Fruit fly (Drosophila melanogaster) whole organism, embryonic: ENCODE results near the gene Sfxn2.

Source experiments
- Ada2b ChIP-seq: fragments of 200-800 bp; sonication (Bioruptor generic); IDR thresholded peaks from 2 replicates; pipeline ENCODE4 v1.3.6; 2022; ENCODE audit warnings: missing biosample characterization, missing genetic modification characterization
- Adf1 ChIP-seq: fragments of 200-800 bp; sonication (Bioruptor generic); IDR thresholded peaks from 2 replicates; pipeline ENCODE4 v1.3.6; 2022; ENCODE audit warnings: missing biosample characterization, missing genetic modification characterization
- Atf3 ChIP-seq: fragments of 200-800 bp; sonication (Bioruptor generic); optimal IDR thresholded peaks from 3 replicates; lab custom pipeline; 2016; ENCODE audit warnings: missing biosample characterization, missing genetic modification characterization
- CG10543 ChIP-seq: fragments of 200-800 bp; sonication (Bioruptor generic); optimal IDR thresholded peaks from 3 replicates; lab custom pipeline; 2017; ENCODE audit warnings: missing biosample characterization, mild to moderate bottlenecking, missing genetic modification characterization, moderate library complexity
- CG11398 ChIP-seq: fragments of 200-800 bp; sonication (Bioruptor generic); optimal IDR thresholded peaks from 2 replicates; lab custom pipeline; 2016; ENCODE audit warnings: missing biosample characterization, missing genetic modification characterization
- CG12071 ChIP-seq: fragments of 200-800 bp; sonication (Bioruptor generic); optimal IDR thresholded peaks from 3 replicates; lab custom pipeline; 2018; ENCODE audit warnings: missing biosample characterization, mild to moderate bottlenecking, missing genetic modification characterization
- CG13287 ChIP-seq: fragments of 200-800 bp; sonication (Bioruptor generic); IDR thresholded peaks from 2 replicates; pipeline ENCODE4 v1.3.6; 2022; ENCODE audit warnings: missing biosample characterization, missing genetic modification characterization; ENCODE audit not compliant: partially characterized antibody
- CG14860 ChIP-seq: fragments of 200-800 bp; sonication (Bioruptor generic); IDR thresholded peaks from 3 replicates; pipeline ENCODE4 v1.3.6; 2022; ENCODE audit warnings: missing biosample characterization, missing genetic modification characterization; ENCODE audit not compliant: partially characterized antibody
- CG14965 ChIP-seq: fragments of 200-800 bp; sonication (Bioruptor generic); optimal IDR thresholded peaks from 2 replicates; lab custom pipeline; 2016; ENCODE audit warnings: missing biosample characterization, missing genetic modification characterization, borderline replicate concordance
- CG17612 ChIP-seq: fragments of 200-800 bp; sonication (Bioruptor generic); IDR thresholded peaks from 2 replicates; pipeline ENCODE4 v1.3.6; 2022; ENCODE audit warnings: missing biosample characterization, missing genetic modification characterization
- CG30403 ChIP-seq: fragments of 200-800 bp; sonication (Bioruptor generic); optimal IDR thresholded peaks from 3 replicates; lab custom pipeline; 2016; ENCODE audit warnings: missing biosample characterization, missing genetic modification characterization
- CG32532 ChIP-seq: fragments of 200-800 bp; sonication (Bioruptor generic); IDR thresholded peaks from 2 replicates; pipeline ENCODE4 v1.3.6; 2022; ENCODE audit warnings: missing biosample characterization, missing genetic modification characterization
- CG32767 ChIP-seq: fragments of 200-800 bp; sonication (Bioruptor generic); IDR thresholded peaks from 2 replicates; pipeline ENCODE4 v1.3.6; 2022; ENCODE audit warnings: missing biosample characterization, missing genetic modification characterization
- CG3995 ChIP-seq: fragments of 200-800 bp; sonication (Bioruptor generic); optimal IDR thresholded peaks from 3 replicates; lab custom pipeline; 2016; ENCODE audit warnings: missing biosample characterization, missing genetic modification characterization
- CG4328 ChIP-seq: fragments of 200-800 bp; sonication (Bioruptor generic); optimal IDR thresholded peaks from 3 replicates; lab custom pipeline; 2017; ENCODE audit warnings: missing biosample characterization, missing genetic modification reagents, missing genetic modification characterization
- CG7357 ChIP-seq: fragments of 200-800 bp; sonication (Bioruptor generic); IDR thresholded peaks from 3 replicates; pipeline ENCODE4 v1.3.6; 2022; ENCODE audit warnings: missing biosample characterization, missing genetic modification characterization
- CG8089 ChIP-seq: fragments of 200-800 bp; sonication (Bioruptor generic); optimal IDR thresholded peaks from 3 replicates; lab custom pipeline; 2016; ENCODE audit warnings: missing biosample characterization, missing genetic modification characterization
- CG9727 ChIP-seq: fragments of 200-800 bp; sonication (Bioruptor generic); optimal IDR thresholded peaks from 3 replicates; lab custom pipeline; 2017; ENCODE audit warnings: missing biosample characterization, mild to moderate bottlenecking, missing genetic modification characterization
- CTCF ChIP-seq: fragments of 200-800 bp; sonication (Bioruptor generic); optimal IDR thresholded peaks from 2 replicates; lab custom pipeline; 2017; ENCODE audit warnings: missing biosample characterization, mild to moderate bottlenecking, missing genetic modification characterization, moderate library complexity
- Dbx ChIP-seq: fragments of 200-800 bp; sonication (Bioruptor generic); IDR thresholded peaks from 3 replicates; pipeline ENCODE4 v1.3.6; 2022; ENCODE audit warnings: missing biosample characterization, missing genetic modification characterization
- Dip3 ChIP-seq: fragments of 200-800 bp; sonication (Bioruptor generic); optimal IDR thresholded peaks from 3 replicates; lab custom pipeline; 2016; ENCODE audit warnings: missing biosample characterization, missing genetic modification characterization
- Eip74EF ChIP-seq, 2 experiments: fragments of 200-800 bp in 1 of 2; fragments of >200 bp in 1 of 2; sonication (Bioruptor generic) in 1 of 2; optimal IDR thresholded peaks; 2 replicates each; lab custom pipeline; 2017 to 2019; ENCODE audit warnings: missing biosample characterization in 2 of 2, missing genetic modification characterization in 2 of 2, mild to moderate bottlenecking in 1 of 2, moderate library complexity in 1 of 2
- Elba2 ChIP-seq: fragments of 200-800 bp; sonication (Bioruptor generic); optimal IDR thresholded peaks from 3 replicates; lab custom pipeline; 2016; ENCODE audit warnings: missing biosample characterization, missing genetic modification characterization
- Fer1 ChIP-seq: fragments of 200-800 bp; sonication (Bioruptor generic); optimal IDR thresholded peaks from 2 replicates; lab custom pipeline; 2017; ENCODE audit warnings: missing biosample characterization, mild to moderate bottlenecking, missing genetic modification characterization
- Fer3 ChIP-seq: fragments of 200-800 bp; sonication (Bioruptor generic); optimal IDR thresholded peaks from 2 replicates; lab custom pipeline; 2018; ENCODE audit warnings: missing biosample characterization, mild to moderate bottlenecking, missing genetic modification characterization, moderate library complexity
- HHEX ChIP-seq: fragments of 200-800 bp; sonication (Bioruptor generic); optimal IDR thresholded peaks from 3 replicates; lab custom pipeline; 2017; ENCODE audit warnings: missing biosample characterization, mild to moderate bottlenecking, missing genetic modification characterization, missing genetic modification reagents
- Hey ChIP-seq: fragments of 200-800 bp; sonication (Bioruptor generic); optimal IDR thresholded peaks from 3 replicates; lab custom pipeline; 2018; ENCODE audit warnings: missing biosample characterization, mild to moderate bottlenecking, missing genetic modification characterization
- Hr3 ChIP-seq: fragments of 200-800 bp; sonication (Bioruptor generic); optimal IDR thresholded peaks from 3 replicates; lab custom pipeline; 2016; ENCODE audit warnings: missing biosample characterization, missing genetic modification characterization
- Mad ChIP-seq: fragments of 200-800 bp; sonication (Bioruptor generic); optimal IDR thresholded peaks from 2 replicates; lab custom pipeline; 2016; ENCODE audit warnings: missing biosample characterization, missing genetic modification characterization
- NC2β ChIP-seq: fragments of 200-800 bp; sonication (Bioruptor generic); optimal IDR thresholded peaks from 2 replicates; lab custom pipeline; 2016; ENCODE audit warnings: missing biosample characterization, missing genetic modification characterization
- Opbp ChIP-seq: fragments of 200-800 bp; sonication (Bioruptor generic); IDR thresholded peaks from 3 replicates; pipeline ENCODE4 v1.3.6; 2022; ENCODE audit warnings: missing biosample characterization, missing genetic modification characterization; ENCODE audit not compliant: partially characterized antibody
- abd-A ChIP-seq: fragments of 200-800 bp; sonication (Bioruptor generic); optimal IDR thresholded peaks from 3 replicates; lab custom pipeline; 2019; ENCODE audit warnings: missing biosample characterization, mild to moderate bottlenecking, missing genetic modification characterization, moderate library complexity
- al ChIP-seq: fragments of 200-800 bp; sonication (Bioruptor generic); IDR thresholded peaks from 2 replicates; pipeline ENCODE4 v1.3.6; 2022; ENCODE audit warnings: missing biosample characterization, missing genetic modification characterization
- ase ChIP-seq: fragments of 200-800 bp; sonication (Bioruptor generic); IDR thresholded peaks from 3 replicates; pipeline ENCODE4 v1.3.6; 2022; ENCODE audit warnings: missing biosample characterization, missing genetic modification characterization
- bsh ChIP-seq, 2 experiments: fragments of 200-800 bp; sonication (Bioruptor generic); optimal IDR thresholded peaks; 2 replicates each; lab custom pipeline; 2017 to 2018; ENCODE audit warnings: mild to moderate bottlenecking in 2 of 2, missing biosample characterization in 2 of 2, missing genetic modification characterization in 2 of 2, moderate library complexity in 1 of 2
- cg ChIP-seq: fragments of 200-800 bp; sonication (Bioruptor generic); optimal IDR thresholded peaks from 3 replicates; lab custom pipeline; 2019; ENCODE audit warnings: missing biosample characterization, mild to moderate bottlenecking, missing genetic modification characterization, moderate library complexity
- dpn ChIP-seq, 2 experiments: fragments of 200-800 bp; sonication (Bioruptor generic); optimal IDR thresholded peaks; 3 replicates each; lab custom pipeline; 2016; ENCODE audit warnings: missing biosample characterization in 2 of 2, missing genetic modification characterization in 2 of 2
- ems ChIP-seq: fragments of 200-800 bp; sonication (Bioruptor generic); optimal IDR thresholded peaks from 3 replicates; lab custom pipeline; 2016; ENCODE audit warnings: missing biosample characterization, missing genetic modification characterization
- ewg ChIP-seq: fragments of 200-800 bp; sonication (Bioruptor generic); optimal IDR thresholded peaks from 3 replicates; lab custom pipeline; 2017; ENCODE audit warnings: mild to moderate bottlenecking, missing biosample characterization, missing genetic modification reagents, missing genetic modification characterization
- exex ChIP-seq: fragments of 200-800 bp; sonication (Bioruptor generic); optimal IDR thresholded peaks from 4 replicates; lab custom pipeline; 2018; ENCODE audit warnings: missing biosample characterization, mild to moderate bottlenecking, missing genetic modification characterization, moderate library complexity
- jumu ChIP-seq: fragments of 200-800 bp; sonication (Bioruptor generic); optimal IDR thresholded peaks from 3 replicates; lab custom pipeline; 2016; ENCODE audit warnings: missing biosample characterization, missing genetic modification characterization
- onecut ChIP-seq: fragments of 200-800 bp; sonication (Bioruptor generic); IDR thresholded peaks from 2 replicates; pipeline ENCODE4 v1.3.6; 2022; ENCODE audit warnings: missing biosample characterization, missing genetic modification characterization
- sens ChIP-seq: fragments of 200-800 bp; sonication (Bioruptor generic); peaks from one replicate; lab custom pipeline; 2016; ENCODE audit warnings: missing biosample characterization, missing genetic modification characterization
- sna ChIP-seq: fragments of 200-800 bp; sonication (Bioruptor generic); IDR thresholded peaks from 2 replicates; pipeline ENCODE4 v1.3.6; 2022; ENCODE audit warnings: missing biosample characterization, missing genetic modification characterization; ENCODE audit not compliant: partially characterized antibody
- toy ChIP-seq: fragments of 200-800 bp; sonication (Bioruptor generic); IDR thresholded peaks from 2 replicates; pipeline ENCODE4 v1.3.6; 2022; ENCODE audit warnings: missing biosample characterization, missing genetic modification characterization
- ttk ChIP-seq: fragments of 200-800 bp; sonication (Bioruptor generic); IDR thresholded peaks from 2 replicates; pipeline ENCODE4 v2.1.2; 2022; ENCODE audit warnings: missing biosample characterization, missing genetic modification characterization
- twi ChIP-seq: fragments of 200-800 bp; optimal IDR thresholded peaks from 2 replicates; lab custom pipeline; 2019; ENCODE audit warnings: missing biosample characterization, mild to moderate bottlenecking, missing genetic modification characterization, moderate library complexity
- vvl ChIP-seq: fragments of 200-800 bp; sonication (Bioruptor generic); IDR thresholded peaks from 2 replicates; pipeline ENCODE4 v1.3.6; 2022; ENCODE audit warnings: missing biosample characterization, missing genetic modification characterization
- wor ChIP-seq: fragments of 200-800 bp; sonication (Bioruptor generic); IDR thresholded peaks from 2 replicates; pipeline ENCODE4 v1.3.6; 2022; ENCODE audit warnings: missing biosample characterization, missing genetic modification characterization
- yki ChIP-seq: fragments of >200 bp; optimal IDR thresholded peaks from 3 replicates; lab custom pipeline; 2018

Sfxn2 gene

dm6 chr3L:19091423-19092124, 28.6 kb downstream of the Sfxn2 start:
- no peak for TF ChIP-seq CG3995 (GFP tag; lab: Kevin White, UChicago)
- peak; percentile 37; the same call in 1 of the 2 replicates for TF ChIP-seq CG13287 (GFP tag; lab: Robert Waterston, UW)
- TF ChIP-seq Dbx (GFP tag; lab: Robert Waterston, UW), result peak; percentile 51; the same call in 1 of the 3 replicates
- TF ChIP-seq CG8089 (GFP tag; lab: Kevin White, UChicago), result no peak
- peak; percentile 11 for TF ChIP-seq Hey (tag; lab: Kevin White, UChicago)
- TF ChIP-seq Elba2 (GFP tag; lab: Kevin White, UChicago), result no peak
- no peak for TF ChIP-seq HHEX (GFP tag; lab: Kevin White, UChicago)
- TF ChIP-seq exex (tag; lab: Kevin White, UChicago), result peak; percentile 17
- TF ChIP-seq cg (GFP tag; lab: Kevin White, UChicago), result peak; percentile 85
- no peak for TF ChIP-seq CG9727 (GFP tag; lab: Kevin White, UChicago)
- no peak for TF ChIP-seq CG17612 (GFP tag; lab: Robert Waterston, UW)
- no peak for TF ChIP-seq Hr3 (GFP tag; lab: Kevin White, UChicago)
- TF ChIP-seq Atf3 (GFP tag; lab: Kevin White, UChicago), result no peak
- no peak for TF ChIP-seq Eip74EF (GFP tag; optimal IDR thresholded peaks at IDR 0.05; lab: Kevin White, UChicago)
- peak; percentile 78; the same call in 1 of the 2 replicates for TF ChIP-seq vvl (GFP tag; lab: Robert Waterston, UW)
- TF ChIP-seq dpn (GFP tag; optimal IDR thresholded peaks at IDR 0.05; lab: Kevin White, UChicago), result no peak
- TF ChIP-seq ttk (GFP tag; lab: Robert Waterston, UW), result peak; percentile 50; the same call in 1 of the 2 replicates
- no peak for TF ChIP-seq CG14965 (GFP tag; lab: Kevin White, UChicago)
- peak; percentile 51; the same call in 1 of the 2 replicates for TF ChIP-seq CG32532 (GFP tag; lab: Robert Waterston, UW)
- peak; percentile 37 for TF ChIP-seq CG4328 (GFP tag; lab: Kevin White, UChicago)
- peak; percentile 14 for TF ChIP-seq Fer1 (GFP tag; lab: Kevin White, UChicago)
- no peak for TF ChIP-seq yki (lab: Kevin White, UChicago)
- TF ChIP-seq Dip3 (GFP tag; lab: Kevin White, UChicago), result no peak
- TF ChIP-seq wor (GFP tag; lab: Robert Waterston, UW), result no peak
- TF ChIP-seq CG10543, result peak; percentile 87
- no peak for TF ChIP-seq CG12071 (GFP tag; lab: Kevin White, UChicago)
- TF ChIP-seq Opbp (GFP tag; lab: Robert Waterston, UW), result 0 out of 3 replicates have a peak, but pooled peaks have one; percentile 41
- TF ChIP-seq CG11398, result no peak
- 0 out of 3 replicates have a peak, but pooled peaks have one; percentile 20 for TF ChIP-seq CG14860 (GFP tag; lab: Robert Waterston, UW)
- peak; percentile 81 for TF ChIP-seq Adf1 (GFP tag; lab: Robert Waterston, UW)
- TF ChIP-seq CTCF (GFP tag; lab: Kevin White, UChicago), result no peak
- TF ChIP-seq sna (GFP tag; lab: Robert Waterston, UW), result 0 out of 2 replicates have a peak, but pooled peaks have one; percentile 37
- no peak for TF ChIP-seq toy (GFP tag; lab: Robert Waterston, UW)
- no peak for TF ChIP-seq bsh (GFP tag; optimal IDR thresholded peaks at IDR 0.05; lab: Kevin White, UChicago)
- no peak for TF ChIP-seq CG7357 (GFP tag; lab: Robert Waterston, UW)
- TF ChIP-seq jumu (GFP tag; lab: Kevin White, UChicago), result no peak
- TF ChIP-seq abd-A (tag; lab: Kevin White, UChicago), result peak; percentile 99
- no peak for TF ChIP-seq ems (GFP tag; lab: Kevin White, UChicago)
- TF ChIP-seq CG30403 (GFP tag; lab: Kevin White, UChicago), result no peak
- peak; percentile 76 for TF ChIP-seq sens (GFP tag; lab: Kevin White, UChicago)
- TF ChIP-seq Ada2b (GFP tag; lab: Robert Waterston, UW), result no peak
- TF ChIP-seq CG32767 (GFP tag; lab: Robert Waterston, UW), result peak; percentile 85
- TF ChIP-seq twi (tag; lab: Kevin White, UChicago), result peak; percentile 7
- no peak for TF ChIP-seq ewg (GFP tag; lab: Kevin White, UChicago)
- peak; percentile 99 for TF ChIP-seq onecut
- no peak for TF ChIP-seq al (GFP tag; lab: Robert Waterston, UW)
- 0 out of 3 replicates have a peak, but pooled peaks have one; percentile 26 for TF ChIP-seq ase (GFP tag; lab: Robert Waterston, UW)
- no peak for TF ChIP-seq NC2β
- no peak for TF ChIP-seq Mad (GFP tag; lab: Kevin White, UChicago)
- TF ChIP-seq Fer3, result no peak
